Fruit fly (Drosophila melanogaster): Measurements from ENCODE around the gene polo.

Gene polo

dm6 chr3L:20309354-20309753 lies at the start of gene polo:
Gene polo, plus strand, starts transcription at chr3L:20309654.
- TF ChIP-seq Hnf4 (GFP tag; optimal IDR thresholded peaks at IDR 0.05) (no peak), foxo (GFP tag; optimal IDR thresholded peaks at IDR 0.05) (no peak), sage (GFP tag; optimal IDR thresholded peaks at IDR 0.05) (no peak), Dfd (GFP tag; optimal IDR thresholded peaks at IDR 0.05) (no peak), psq (GFP tag; optimal IDR thresholded peaks at IDR 0.05) (no peak), Hr83 (GFP tag; optimal IDR thresholded peaks at IDR 0.05; ENCODE audit: poor library complexity, severe bottlenecking) (no peak), CG32264 (GFP tag; optimal IDR thresholded peaks at IDR 0.05) (no peak), ey (GFP tag; optimal IDR thresholded peaks at IDR 0.05) (no peak), Mio (GFP tag; optimal IDR thresholded peaks at IDR 0.05) (no peak), dsf (GFP tag; optimal IDR thresholded peaks at IDR 0.05; ENCODE audit: borderline replicate concordance) (no peak), Vsx2 (GFP tag; optimal IDR thresholded peaks at IDR 0.05; ENCODE audit: partially characterized antibody) (no peak), tai (GFP tag; optimal IDR thresholded peaks at IDR 0.05) (no peak), GATAd (GFP tag; optimal IDR thresholded peaks at IDR 0.05) (no peak), Dif (GFP tag; optimal IDR thresholded peaks at IDR 0.05; ENCODE audit: partially characterized antibody) (no peak)

dm6 chr3L:20265514-20265913 lies 43.9 kb upstream of the polo start, which contains the start of gene CG32228:
Gene CG32228, plus strand, starts transcription at chr3L:20265814.
- TF ChIP-seq CG32264 (GFP tag; optimal IDR thresholded peaks at IDR 0.05) (no peak), GATAd (GFP tag; optimal IDR thresholded peaks at IDR 0.05) (no peak), ey (GFP tag; optimal IDR thresholded peaks at IDR 0.05) (no peak), usp (GFP tag; optimal IDR thresholded peaks at IDR 0.05) (no peak)

- TF ChIP-seq N (GFP tag; optimal IDR thresholded peaks at IDR 0.05) (no peak), sage (GFP tag; optimal IDR thresholded peaks at IDR 0.05) (no peak), OdsH (GFP tag; optimal IDR thresholded peaks at IDR 0.05) (no peak), jim (GFP tag; optimal IDR thresholded peaks at IDR 0.05) (no peak), psq (GFP tag; optimal IDR thresholded peaks at IDR 0.05) (no peak)
These were observed 34.2 kb upstream of the polo start, which contains the start of gene CG17122 for dm6 chr3L:20275235-20275634. Gene CG17122, minus strand, starts transcription at chr3L:20275335.

- TF ChIP-seq woc (GFP tag; optimal IDR thresholded peaks at IDR 0.05): no peak
- no peak for TF ChIP-seq OdsH (GFP tag; optimal IDR thresholded peaks at IDR 0.05)
- no peak for TF ChIP-seq Dfd (GFP tag; optimal IDR thresholded peaks at IDR 0.05)
- no peak for TF ChIP-seq Hr78 (GFP tag; optimal IDR thresholded peaks at IDR 0.05)
- TF ChIP-seq N (GFP tag; optimal IDR thresholded peaks at IDR 0.05): no peak
- no peak for TF ChIP-seq Hnf4 (GFP tag; optimal IDR thresholded peaks at IDR 0.05)
- TF ChIP-seq rgr (GFP tag; optimal IDR thresholded peaks at IDR 0.05): no peak
- no peak for TF ChIP-seq Vsx2 (GFP tag; optimal IDR thresholded peaks at IDR 0.05; ENCODE audit: partially characterized antibody)
- TF ChIP-seq Mio (GFP tag; optimal IDR thresholded peaks at IDR 0.05): no peak
- TF ChIP-seq dmrt93B (GFP tag; optimal IDR thresholded peaks at IDR 0.05): no peak
- TF ChIP-seq CG32264 (GFP tag; optimal IDR thresholded peaks at IDR 0.05): no peak
- no peak for TF ChIP-seq dsf (GFP tag; optimal IDR thresholded peaks at IDR 0.05; ENCODE audit: borderline replicate concordance)
- no peak for TF ChIP-seq Abd-B (GFP tag; optimal IDR thresholded peaks at IDR 0.05)
- TF ChIP-seq foxo (GFP tag; optimal IDR thresholded peaks at IDR 0.05): no peak
- TF ChIP-seq br (GFP tag; optimal IDR thresholded peaks at IDR 0.05): no peak
- TF ChIP-seq jim (GFP tag; optimal IDR thresholded peaks at IDR 0.05): no peak
These were observed 33.6 kb upstream of the polo start for dm6 chr3L:20275886-20276285.

DNA sequence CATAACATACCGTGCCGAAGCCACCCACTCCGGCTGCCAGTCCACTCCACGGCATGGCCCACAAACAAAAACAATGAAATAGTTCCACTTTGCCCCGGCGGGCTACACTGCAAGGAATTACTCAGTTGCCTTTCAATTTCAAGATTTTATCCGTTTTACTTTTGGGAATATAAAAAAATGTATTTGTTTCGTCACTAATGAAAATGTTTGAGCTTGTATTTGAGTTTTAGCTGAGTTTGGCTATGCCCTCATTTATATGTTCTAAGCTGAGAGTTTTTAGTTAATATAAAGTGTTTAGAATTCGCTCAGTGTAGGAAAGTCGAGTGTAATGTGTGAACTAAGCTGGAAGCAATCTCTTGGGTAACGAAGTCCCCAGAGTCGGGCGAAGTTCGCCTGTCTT lies 32.8 kb upstream of the polo start:
- TF ChIP-seq Hr83 (GFP tag; optimal IDR thresholded peaks at IDR 0.05; ENCODE audit: poor library complexity, severe bottlenecking) (no peak), Jra (GFP tag; optimal IDR thresholded peaks at IDR 0.05) (no peak), tai (GFP tag; optimal IDR thresholded peaks at IDR 0.05) (no peak), Myc (optimal IDR thresholded peaks at IDR 0.05) (no peak), Sp1 (GFP tag; optimal IDR thresholded peaks at IDR 0.05) (no peak), psq (GFP tag; optimal IDR thresholded peaks at IDR 0.05) (no peak), Vsx2 (GFP tag; optimal IDR thresholded peaks at IDR 0.05; ENCODE audit: partially characterized antibody) (no peak), jim (GFP tag; optimal IDR thresholded peaks at IDR 0.05) (no peak), fru (GFP tag; optimal IDR thresholded peaks at IDR 0.05) (no peak), woc (GFP tag; optimal IDR thresholded peaks at IDR 0.05) (no peak), brk (GFP tag; optimal IDR thresholded peaks at IDR 0.05) (no peak), HLH106 (tag; optimal IDR thresholded peaks at IDR 0.05) (no peak), Hnf4 (GFP tag; optimal IDR thresholded peaks at IDR 0.05) (no peak), Abd-B (GFP tag; optimal IDR thresholded peaks at IDR 0.05) (no peak), rgr (GFP tag; optimal IDR thresholded peaks at IDR 0.05) (no peak), dl (GFP tag; optimal IDR thresholded peaks at IDR 0.05; ENCODE audit: insufficient read depth in 1 of 2, partially characterized antibody in 2 of 2) (no peak), usp (GFP tag; optimal IDR thresholded peaks at IDR 0.05) (no peak), lola (GFP tag; optimal IDR thresholded peaks at IDR 0.05) (no peak), dsf (GFP tag; optimal IDR thresholded peaks at IDR 0.05; ENCODE audit: borderline replicate concordance) (no peak)

Measured in whole organism, wandering third instar larva.